Worm (Caenorhabditis elegans) whole organism, mixed stage, embryonic: ENCODE data around the gene K02A6.4.
A peak's percentile ranks its signal among the peaks of the same experiment; 100 is the strongest.

Experiments
- M03D4.4 ChIP-seq: sonication (generic microtip); optimal IDR thresholded peaks from 2 replicates; lab custom pipeline; 2017; ENCODE audit warnings: mild to moderate bottlenecking, missing genetic modification characterization, missing compliant biosample characterization
- bed-3 ChIP-seq: fragments of 200-800 bp; sonication (Bioruptor generic); optimal IDR thresholded peaks from 3 replicates; lab custom pipeline; 2018; ENCODE audit warnings: mild to moderate bottlenecking, missing genetic modification characterization, moderate library complexity, missing compliant biosample characterization
- blmp-1 ChIP-seq: fragments of 150-350 bp; optimal IDR thresholded peaks from 2 replicates; lab custom pipeline; 2014; ENCODE audit warnings: missing biosample characterization, missing genetic modification characterization
- ceh-39 ChIP-seq: fragments of 150-350 bp; optimal IDR thresholded peaks from 2 replicates; lab custom pipeline; 2014; ENCODE audit warnings: missing biosample characterization, missing genetic modification characterization
- ceh-43 ChIP-seq: fragments of 200-800 bp; sonication (Bioruptor generic); optimal IDR thresholded peaks from 2 replicates; lab custom pipeline; 2018; ENCODE audit warnings: mild to moderate bottlenecking, missing genetic modification characterization, moderate library complexity, missing compliant biosample characterization
- ceh-83 ChIP-seq: fragments of 200-800 bp; sonication (Bioruptor generic); optimal IDR thresholded peaks from 2 replicates; lab custom pipeline; 2018; ENCODE audit warnings: mild to moderate bottlenecking, missing genetic modification characterization, missing compliant biosample characterization
- ces-1 ChIP-seq: fragments of 150-350 bp; optimal IDR thresholded peaks from 2 replicates; lab custom pipeline; 2014; ENCODE audit warnings: missing biosample characterization, missing genetic modification reagents, missing genetic modification characterization
- cnd-1 ChIP-seq: fragments of 200-800 bp; sonication (Bioruptor generic); optimal IDR thresholded peaks from 2 replicates; lab custom pipeline; 2018; ENCODE audit warnings: mild to moderate bottlenecking, missing genetic modification characterization, missing compliant biosample characterization
- drap-1 ChIP-seq: fragments of 200-800 bp; sonication (Bioruptor generic); optimal IDR thresholded peaks from 3 replicates; lab custom pipeline; 2018; ENCODE audit warnings: mild to moderate bottlenecking, missing genetic modification characterization, missing compliant biosample characterization
- elt-1 ChIP-seq: sonication (generic microtip); optimal IDR thresholded peaks from 2 replicates; lab custom pipeline; 2017; ENCODE audit warnings: missing genetic modification characterization, mild to moderate bottlenecking, missing compliant biosample characterization, antibody characterized with exemption, moderate library complexity, borderline replicate concordance; ENCODE audit not compliant: insufficient read depth
- elt-3 ChIP-seq: fragments of 150-350 bp; optimal IDR thresholded peaks from 2 replicates; lab custom pipeline; 2014; ENCODE audit warnings: missing biosample characterization, missing genetic modification characterization
- hlh-1 ChIP-seq: fragments of 150-350 bp; optimal IDR thresholded peaks from 2 replicates; lab custom pipeline; 2014; ENCODE audit warnings: missing biosample characterization, missing genetic modification reagents, missing genetic modification characterization
- lin-13 ChIP-seq: fragments of 150-350 bp; optimal IDR thresholded peaks from 2 replicates; lab custom pipeline; 2014; ENCODE audit warnings: missing biosample characterization, missing genetic modification characterization
- lin-32 ChIP-seq: fragments of 200-800 bp; sonication (Bioruptor generic); optimal IDR thresholded peaks from 2 replicates; lab custom pipeline; 2018; ENCODE audit warnings: mild to moderate bottlenecking, missing genetic modification characterization, missing compliant biosample characterization
- lsy-2 ChIP-seq: fragments of 150-350 bp; optimal IDR thresholded peaks from 2 replicates; lab custom pipeline; 2014; ENCODE audit warnings: missing biosample characterization, missing genetic modification characterization
- mab-5 ChIP-seq: fragments of 150-350 bp; optimal IDR thresholded peaks from 2 replicates; lab custom pipeline; 2014; ENCODE audit warnings: missing biosample characterization, missing genetic modification characterization
- mls-2 ChIP-seq: sonication (generic microtip); optimal IDR thresholded peaks from 2 replicates; lab custom pipeline; 2016; ENCODE audit warnings: mild to moderate bottlenecking, missing genetic modification characterization, moderate library complexity, missing compliant biosample characterization
- nhr-12 ChIP-seq: fragments of 150-350 bp; optimal IDR thresholded peaks from 2 replicates; lab custom pipeline; 2014; ENCODE audit warnings: missing biosample characterization, missing genetic modification characterization
- nhr-237 ChIP-seq: fragments of 150-350 bp; optimal IDR thresholded peaks from 2 replicates; lab custom pipeline; 2014; ENCODE audit warnings: missing biosample characterization, missing genetic modification characterization
- nhr-28 ChIP-seq: fragments of 150-350 bp; optimal IDR thresholded peaks from 2 replicates; lab custom pipeline; 2014; ENCODE audit warnings: missing biosample characterization, missing genetic modification characterization
- nhr-76 ChIP-seq: sonication (generic microtip); optimal IDR thresholded peaks from 2 replicates; lab custom pipeline; 2017; ENCODE audit warnings: missing biosample characterization, missing genetic modification characterization
- pha-4 ChIP-seq: fragments of 150-350 bp; optimal IDR thresholded peaks from 2 replicates; lab custom pipeline; 2018; ENCODE audit warnings: missing biosample characterization, missing genetic modification reagents, missing genetic modification characterization
- sptf-1 ChIP-seq: sonication (generic microtip); optimal IDR thresholded peaks from 2 replicates; lab custom pipeline; 2017; ENCODE audit warnings: mild to moderate bottlenecking, missing genetic modification characterization, moderate library complexity, missing compliant biosample characterization
- tbx-8 ChIP-seq: fragments of 200-800 bp; sonication (Bioruptor generic); optimal IDR thresholded peaks from 2 replicates; lab custom pipeline; 2018; ENCODE audit warnings: mild to moderate bottlenecking, missing genetic modification characterization, moderate library complexity, missing compliant biosample characterization
- unc-120 ChIP-seq: sonication (generic microtip); optimal IDR thresholded peaks from 2 replicates; lab custom pipeline; 2017; ENCODE audit warnings: missing genetic modification characterization, missing compliant biosample characterization; ENCODE audit not compliant: poor library complexity, severe bottlenecking
- unc-39 ChIP-seq: fragments of 150-350 bp; optimal IDR thresholded peaks from 2 replicates; lab custom pipeline; 2014; ENCODE audit warnings: missing biosample characterization, missing genetic modification characterization
- unc-62 ChIP-seq: fragments of 150-350 bp; optimal IDR thresholded peaks from 2 replicates; lab custom pipeline; 2014; ENCODE audit warnings: missing biosample characterization, missing genetic modification reagents, missing genetic modification characterization
- zip-8 ChIP-seq: fragments of 150-350 bp; optimal IDR thresholded peaks from 2 replicates; lab custom pipeline; 2014; ENCODE audit warnings: missing biosample characterization, missing genetic modification characterization

The K02A6.4 gene

ce11 chrX:8200206-8200605 lies 18.3 kb downstream of the K02A6.4 start:
- no peak for TF ChIP-seq ceh-39 (tag; lab: Kevin White, UChicago)
- no peak for TF ChIP-seq ceh-83
- no peak for TF ChIP-seq blmp-1 (tag; lab: Kevin White, UChicago)
- no peak for TF ChIP-seq M03D4.4 (tag; lab: Kevin White, UChicago)
- no peak for TF ChIP-seq unc-120 (tag; lab: Kevin White, UChicago)
- TF ChIP-seq ceh-43 (GFP tag; lab: Kevin White, UChicago) = no peak
- no peak for TF ChIP-seq ces-1 (GFP tag; lab: Kevin White, UChicago)
- TF ChIP-seq tbx-8 (GFP tag; lab: Kevin White, UChicago) = no peak
- no peak for TF ChIP-seq lsy-2 (tag; lab: Kevin White, UChicago)
- TF ChIP-seq drap-1 (GFP tag; lab: Kevin White, UChicago) = no peak
- no peak for TF ChIP-seq elt-1 (tag; lab: Kevin White, UChicago)
- no peak for TF ChIP-seq bed-3
- no peak for TF ChIP-seq lin-32 (GFP tag; lab: Kevin White, UChicago)
- TF ChIP-seq mab-5 = no peak
- no peak for TF ChIP-seq nhr-12 (tag; lab: Kevin White, UChicago)
- TF ChIP-seq pha-4 (tag; lab: Kevin White, UChicago) = no peak
- no peak for TF ChIP-seq elt-3 (tag; lab: Kevin White, UChicago)
- no peak for TF ChIP-seq lin-13 (tag; lab: Kevin White, UChicago)
- TF ChIP-seq cnd-1 = no peak
- TF ChIP-seq nhr-237 (tag; lab: Kevin White, UChicago) = no peak

DNA sequence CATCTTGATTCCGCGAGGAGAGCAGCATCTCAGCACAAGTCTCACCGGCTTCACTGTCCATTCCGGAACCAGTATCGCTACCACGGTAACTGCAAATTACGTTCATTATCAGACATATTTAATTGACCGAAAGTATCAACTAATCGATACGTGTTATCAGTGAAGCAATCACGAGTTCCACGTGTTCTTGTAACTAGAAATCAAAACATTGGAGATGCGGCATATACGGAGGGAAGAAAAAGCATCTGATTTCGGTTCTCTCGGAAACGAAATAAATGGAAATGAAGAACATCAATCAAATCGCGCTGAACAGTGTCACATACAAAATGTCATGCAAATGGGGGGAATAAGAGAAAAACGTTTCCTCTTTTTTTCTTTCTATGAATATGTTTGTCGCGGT lies 25.3 kb downstream of the K02A6.4 start:
- no peak for TF ChIP-seq nhr-28 (tag; lab: Kevin White, UChicago)
- no peak for TF ChIP-seq lsy-2 (tag; lab: Kevin White, UChicago)
- no peak for TF ChIP-seq blmp-1 (tag; lab: Kevin White, UChicago)
- TF ChIP-seq lin-13 (tag; lab: Kevin White, UChicago) = no peak
- no peak for TF ChIP-seq sptf-1 (tag; lab: Kevin White, UChicago)
- no peak for TF ChIP-seq nhr-237 (tag; lab: Kevin White, UChicago)
- TF ChIP-seq pha-4 (tag; lab: Kevin White, UChicago) = no peak
- no peak for TF ChIP-seq nhr-76 (tag; lab: Kevin White, UChicago)
- no peak for TF ChIP-seq mls-2 (tag; lab: Kevin White, UChicago)
- TF ChIP-seq elt-3 (tag; lab: Kevin White, UChicago) = no peak
- no peak for TF ChIP-seq ces-1 (GFP tag; lab: Kevin White, UChicago)
- TF ChIP-seq bed-3 = no peak
- no peak for TF ChIP-seq hlh-1 (tag; lab: Kevin White, UChicago)

DNA sequence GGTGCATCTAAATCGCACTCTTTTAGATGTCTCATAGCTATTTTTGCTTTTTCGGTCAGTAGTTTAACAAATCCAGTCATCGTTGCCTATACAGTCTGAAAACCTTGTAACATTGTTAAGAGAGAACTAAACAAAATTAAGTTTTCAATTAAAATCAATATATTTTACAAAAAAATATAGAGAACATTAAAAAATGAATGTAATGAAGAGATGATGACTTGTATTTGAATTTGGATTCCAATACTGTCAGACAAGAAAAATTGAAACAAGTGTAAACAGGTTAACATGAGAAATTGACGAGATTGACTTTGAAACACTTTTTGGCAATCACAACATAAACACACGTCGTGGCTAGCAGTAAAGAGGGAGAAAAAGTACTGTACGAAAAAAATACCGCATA lies 33.5 kb downstream of the K02A6.4 start, which contains the start of gene C17H11.5:
TSS of gene C17H11.5 (minus strand) at position 101 of the 400 bp plus-strand sequence.
- TF ChIP-seq pha-4 (tag; lab: Kevin White, UChicago) (no peak), blmp-1 (tag; lab: Kevin White, UChicago) (no peak), zip-8 (no peak), mls-2 (tag; lab: Kevin White, UChicago) (no peak), nhr-237 (tag; lab: Kevin White, UChicago) (no peak), mab-5 (no peak)

- TF ChIP-seq mls-2 (tag; lab: Kevin White, UChicago) (peak; percentile 56), M03D4.4 (tag; lab: Kevin White, UChicago) (peak; percentile 32), ceh-83 (peak; percentile 42), sptf-1 (tag; lab: Kevin White, UChicago) (peak; percentile 51)
Measured at ce11 chrX:8181590-8182311, 36.8 kb downstream of the K02A6.4 start, which contains the start of gene C17H11.4. C17H11.4 (minus strand) TSS chrX:8181640.

DNA sequence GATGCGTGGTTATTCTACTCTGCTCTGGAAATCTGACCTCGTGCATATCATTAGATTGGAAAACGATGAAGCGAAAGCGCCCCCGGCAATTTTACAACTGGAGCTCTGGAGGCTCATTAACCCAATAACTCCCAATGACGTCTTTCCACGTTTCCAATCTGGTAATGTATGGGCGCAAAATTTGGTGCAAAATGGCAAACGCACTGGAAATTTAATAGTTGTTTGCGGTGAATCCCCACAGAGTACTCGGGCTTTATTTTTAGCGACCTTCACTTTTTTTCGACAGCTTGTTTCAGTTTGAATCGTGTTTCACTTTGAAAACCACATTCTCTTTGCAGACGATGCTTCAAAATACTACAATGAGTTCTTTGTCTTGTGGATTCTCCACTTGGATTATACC lies 44.9 kb downstream of the K02A6.4 start, which contains the start of gene C17H11.1:
TSS of gene C17H11.1 (plus strand) at position 301 of the 400 bp plus-strand sequence.
- TF ChIP-seq unc-120 (tag; lab: Kevin White, UChicago) (no peak), ceh-83 (no peak), pha-4 (tag; lab: Kevin White, UChicago) (no peak), lsy-2 (tag; lab: Kevin White, UChicago) (no peak), unc-39 (tag; lab: Kevin White, UChicago) (no peak), zip-8 (no peak), unc-62 (GFP tag; lab: Kevin White, UChicago) (no peak)
